Fruit fly (Drosophila melanogaster): Measurements from ENCODE around the gene CG43139.

The CG43139 gene

DNA sequence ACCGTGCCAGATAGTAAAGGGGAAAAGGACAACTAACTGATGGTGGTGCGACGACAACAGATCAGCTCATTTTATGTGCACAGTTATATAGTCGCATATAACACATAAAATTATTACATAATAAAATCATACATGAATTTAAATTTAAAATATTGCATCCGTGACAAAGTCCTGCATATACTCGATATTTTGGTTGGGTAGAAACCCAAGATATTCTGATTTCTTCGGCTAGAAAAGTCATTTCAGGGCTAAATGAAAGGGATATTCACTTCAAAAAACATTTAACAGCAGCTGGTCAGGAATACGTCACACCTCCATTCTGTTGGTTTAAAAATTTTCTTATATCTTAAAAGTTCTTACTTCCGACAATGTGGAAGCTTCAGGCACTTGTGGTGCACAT is 37.9 kb downstream of the CG43139 start, which contains the start of gene CG13978:
Gene CG13978, plus strand, starts transcription at position 301 of the 400 bp plus-strand sequence.
- TF ChIP-seq CG1620 (GFP tag; optimal IDR thresholded peaks at IDR 0.05) (no peak), cnc (optimal IDR thresholded peaks at IDR 0.05) (no peak), tj (GFP tag; optimal IDR thresholded peaks at IDR 0.05) (no peak), CG12768 (GFP tag; optimal IDR thresholded peaks at IDR 0.05) (no peak), Crg-1 (GFP tag; optimal IDR thresholded peaks at IDR 0.05) (no peak), bab1 (GFP tag; optimal IDR thresholded peaks at IDR 0.05) (no peak), CG5204 (GFP tag; optimal IDR thresholded peaks at IDR 0.05) (no peak), cic (GFP tag; optimal IDR thresholded peaks at IDR 0.05) (no peak), Mnt (GFP tag; optimal IDR thresholded peaks at IDR 0.05) (no peak), CG7045 (GFP tag; optimal IDR thresholded peaks at IDR 0.05) (no peak), Hr96 (GFP tag; optimal IDR thresholded peaks at IDR 0.05) (no peak), kay (GFP tag; ENCODE audit: borderline replicate concordance) (no peak), CG11617 (GFP tag; optimal IDR thresholded peaks at IDR 0.05) (no peak), CG14711 (tag; optimal IDR thresholded peaks at IDR 0.05) (no peak), ovo (GFP tag; optimal IDR thresholded peaks at IDR 0.05) (no peak), CG33017 (tag; optimal IDR thresholded peaks at IDR 0.05) (no peak), Clk (GFP tag; optimal IDR thresholded peaks at IDR 0.05) (no peak)

- no peak for TF ChIP-seq tj (GFP tag; optimal IDR thresholded peaks at IDR 0.05)
- TF ChIP-seq CG33017 (tag; optimal IDR thresholded peaks at IDR 0.05) = no peak
- TF ChIP-seq cic (GFP tag; optimal IDR thresholded peaks at IDR 0.05) = no peak
- TF ChIP-seq Mnt (GFP tag; optimal IDR thresholded peaks at IDR 0.05) = no peak
- TF ChIP-seq CG12768 (GFP tag; optimal IDR thresholded peaks at IDR 0.05) = no peak
- no peak for TF ChIP-seq ovo (GFP tag; optimal IDR thresholded peaks at IDR 0.05)
These were observed 38.9 kb downstream of the CG43139 start for dm6 chr3R:27462917-27463316.
